Worm (Caenorhabditis elegans) whole organism, mixed stage, embryonic: ENCODE measurements around the gene F07C6.6.

Experiments used
- M03D4.4 ChIP-seq: sonication (generic microtip); optimal IDR thresholded peaks from 2 replicates; lab custom pipeline; 2017; ENCODE audit warnings: mild to moderate bottlenecking, missing genetic modification characterization, missing compliant biosample characterization
- bed-3 ChIP-seq: fragments of 200-800 bp; sonication (Bioruptor generic); optimal IDR thresholded peaks from 3 replicates; lab custom pipeline; 2018; ENCODE audit warnings: mild to moderate bottlenecking, missing genetic modification characterization, moderate library complexity, missing compliant biosample characterization
- blmp-1 ChIP-seq: fragments of 150-350 bp; optimal IDR thresholded peaks from 2 replicates; lab custom pipeline; 2014; ENCODE audit warnings: missing biosample characterization, missing genetic modification characterization
- ceh-39 ChIP-seq: fragments of 150-350 bp; optimal IDR thresholded peaks from 2 replicates; lab custom pipeline; 2014; ENCODE audit warnings: missing biosample characterization, missing genetic modification characterization
- ceh-43 ChIP-seq: fragments of 200-800 bp; sonication (Bioruptor generic); optimal IDR thresholded peaks from 2 replicates; lab custom pipeline; 2018; ENCODE audit warnings: mild to moderate bottlenecking, missing genetic modification characterization, moderate library complexity, missing compliant biosample characterization
- ceh-83 ChIP-seq: fragments of 200-800 bp; sonication (Bioruptor generic); optimal IDR thresholded peaks from 2 replicates; lab custom pipeline; 2018; ENCODE audit warnings: mild to moderate bottlenecking, missing genetic modification characterization, missing compliant biosample characterization
- ces-1 ChIP-seq: fragments of 150-350 bp; optimal IDR thresholded peaks from 2 replicates; lab custom pipeline; 2014; ENCODE audit warnings: missing biosample characterization, missing genetic modification reagents, missing genetic modification characterization
- cnd-1 ChIP-seq: fragments of 200-800 bp; sonication (Bioruptor generic); optimal IDR thresholded peaks from 2 replicates; lab custom pipeline; 2018; ENCODE audit warnings: mild to moderate bottlenecking, missing genetic modification characterization, missing compliant biosample characterization
- drap-1 ChIP-seq: fragments of 200-800 bp; sonication (Bioruptor generic); optimal IDR thresholded peaks from 3 replicates; lab custom pipeline; 2018; ENCODE audit warnings: mild to moderate bottlenecking, missing genetic modification characterization, missing compliant biosample characterization
- elt-1 ChIP-seq: sonication (generic microtip); optimal IDR thresholded peaks from 2 replicates; lab custom pipeline; 2017; ENCODE audit warnings: missing genetic modification characterization, mild to moderate bottlenecking, missing compliant biosample characterization, antibody characterized with exemption, moderate library complexity, borderline replicate concordance; ENCODE audit not compliant: insufficient read depth
- elt-3 ChIP-seq: fragments of 150-350 bp; optimal IDR thresholded peaks from 2 replicates; lab custom pipeline; 2014; ENCODE audit warnings: missing biosample characterization, missing genetic modification characterization
- flh-1 ChIP-seq: fragments of 200-800 bp; sonication (Bioruptor generic); optimal IDR thresholded peaks from 2 replicates; lab custom pipeline; 2018; ENCODE audit warnings: mild to moderate bottlenecking, missing genetic modification characterization, moderate library complexity, missing compliant biosample characterization
- hlh-1 ChIP-seq: fragments of 150-350 bp; optimal IDR thresholded peaks from 2 replicates; lab custom pipeline; 2014; ENCODE audit warnings: missing biosample characterization, missing genetic modification reagents, missing genetic modification characterization
- lin-13 ChIP-seq: fragments of 150-350 bp; optimal IDR thresholded peaks from 2 replicates; lab custom pipeline; 2014; ENCODE audit warnings: missing biosample characterization, missing genetic modification characterization
- lin-32 ChIP-seq: fragments of 200-800 bp; sonication (Bioruptor generic); optimal IDR thresholded peaks from 2 replicates; lab custom pipeline; 2018; ENCODE audit warnings: mild to moderate bottlenecking, missing genetic modification characterization, missing compliant biosample characterization
- lsy-2 ChIP-seq: fragments of 150-350 bp; optimal IDR thresholded peaks from 2 replicates; lab custom pipeline; 2014; ENCODE audit warnings: missing biosample characterization, missing genetic modification characterization
- mab-5 ChIP-seq: fragments of 150-350 bp; optimal IDR thresholded peaks from 2 replicates; lab custom pipeline; 2014; ENCODE audit warnings: missing biosample characterization, missing genetic modification characterization
- mep-1 ChIP-seq: fragments of 150-350 bp; optimal IDR thresholded peaks from 2 replicates; lab custom pipeline; 2017; ENCODE audit warnings: missing biosample characterization, missing genetic modification reagents, missing genetic modification characterization, inconsistent platforms
- mls-2 ChIP-seq: sonication (generic microtip); optimal IDR thresholded peaks from 2 replicates; lab custom pipeline; 2016; ENCODE audit warnings: mild to moderate bottlenecking, missing genetic modification characterization, moderate library complexity, missing compliant biosample characterization
- nhr-12 ChIP-seq: fragments of 150-350 bp; optimal IDR thresholded peaks from 2 replicates; lab custom pipeline; 2014; ENCODE audit warnings: missing biosample characterization, missing genetic modification characterization
- nhr-2 ChIP-seq: fragments of 150-350 bp; optimal IDR thresholded peaks from 2 replicates; lab custom pipeline; 2014; ENCODE audit warnings: missing biosample characterization, missing genetic modification characterization
- nhr-237 ChIP-seq: fragments of 150-350 bp; optimal IDR thresholded peaks from 2 replicates; lab custom pipeline; 2014; ENCODE audit warnings: missing biosample characterization, missing genetic modification characterization
- nhr-28 ChIP-seq: fragments of 150-350 bp; optimal IDR thresholded peaks from 2 replicates; lab custom pipeline; 2014; ENCODE audit warnings: missing biosample characterization, missing genetic modification characterization
- nhr-76 ChIP-seq: sonication (generic microtip); optimal IDR thresholded peaks from 2 replicates; lab custom pipeline; 2017; ENCODE audit warnings: missing biosample characterization, missing genetic modification characterization
- pha-4 ChIP-seq: fragments of 150-350 bp; optimal IDR thresholded peaks from 2 replicates; lab custom pipeline; 2018; ENCODE audit warnings: missing biosample characterization, missing genetic modification reagents, missing genetic modification characterization
- sem-2 ChIP-seq: fragments of 200-800 bp; sonication (Bioruptor generic); optimal IDR thresholded peaks from 2 replicates; lab custom pipeline; 2018; ENCODE audit warnings: mild to moderate bottlenecking, missing genetic modification characterization, missing compliant biosample characterization
- snpc-4 ChIP-seq: fragments of 150-350 bp; optimal IDR thresholded peaks from 2 replicates; lab custom pipeline; 2014; ENCODE audit warnings: missing biosample characterization, missing genetic modification characterization
- sptf-1 ChIP-seq: sonication (generic microtip); optimal IDR thresholded peaks from 2 replicates; lab custom pipeline; 2017; ENCODE audit warnings: mild to moderate bottlenecking, missing genetic modification characterization, moderate library complexity, missing compliant biosample characterization
- tbx-8 ChIP-seq: fragments of 200-800 bp; sonication (Bioruptor generic); optimal IDR thresholded peaks from 2 replicates; lab custom pipeline; 2018; ENCODE audit warnings: mild to moderate bottlenecking, missing genetic modification characterization, moderate library complexity, missing compliant biosample characterization
- unc-120 ChIP-seq: sonication (generic microtip); optimal IDR thresholded peaks from 2 replicates; lab custom pipeline; 2017; ENCODE audit warnings: missing genetic modification characterization, missing compliant biosample characterization; ENCODE audit not compliant: poor library complexity, severe bottlenecking
- unc-39 ChIP-seq: fragments of 150-350 bp; optimal IDR thresholded peaks from 2 replicates; lab custom pipeline; 2014; ENCODE audit warnings: missing biosample characterization, missing genetic modification characterization
- unc-62 ChIP-seq: fragments of 150-350 bp; optimal IDR thresholded peaks from 2 replicates; lab custom pipeline; 2014; ENCODE audit warnings: missing biosample characterization, missing genetic modification reagents, missing genetic modification characterization
- ztf-11 ChIP-seq: fragments of 150-350 bp; optimal IDR thresholded peaks from 2 replicates; lab custom pipeline; 2014; ENCODE audit warnings: missing biosample characterization, missing genetic modification characterization

The F07C6.6 gene

ce11 chrIV:12790871-12791270 is 1.7 kb upstream of the F07C6.6 start, which contains the start of gene F07C6.2:
Gene F07C6.2 (plus strand): TSS chrIV:12791171.
- TF ChIP-seq ceh-39 (tag; lab: Kevin White, UChicago) = no peak
- no peak for TF ChIP-seq elt-3 (tag; lab: Kevin White, UChicago)
- TF ChIP-seq hlh-1 = no peak
- no peak for TF ChIP-seq bed-3 (GFP tag; lab: Kevin White, UChicago)
- TF ChIP-seq ceh-43 (GFP tag; lab: Kevin White, UChicago) = no peak
- no peak for TF ChIP-seq lin-32
- no peak for TF ChIP-seq blmp-1 (tag; lab: Kevin White, UChicago)
- TF ChIP-seq nhr-2 = no peak
- no peak for TF ChIP-seq ces-1 (GFP tag; lab: Kevin White, UChicago)
- no peak for TF ChIP-seq nhr-76 (tag; lab: Kevin White, UChicago)
- no peak for TF ChIP-seq ztf-11 (tag; lab: Kevin White, UChicago)
- TF ChIP-seq M03D4.4 (tag; lab: Kevin White, UChicago) = no peak
- TF ChIP-seq drap-1 (GFP tag; lab: Kevin White, UChicago) = no peak
- no peak for TF ChIP-seq elt-1
- TF ChIP-seq lsy-2 (tag; lab: Kevin White, UChicago) = no peak
- TF ChIP-seq unc-120 (tag; lab: Kevin White, UChicago) = no peak
- TF ChIP-seq sptf-1 (tag; lab: Kevin White, UChicago) = no peak
- no peak for TF ChIP-seq sem-2 (GFP tag; lab: Kevin White, UChicago)

- no peak for TF ChIP-seq bed-3 (GFP tag; lab: Kevin White, UChicago)
- TF ChIP-seq mep-1 (tag; lab: Kevin White, UChicago) = no peak
- no peak for TF ChIP-seq unc-62 (GFP tag; lab: Kevin White, UChicago)
- no peak for TF ChIP-seq snpc-4 (tag; lab: Kevin White, UChicago)
- TF ChIP-seq ceh-39 (tag; lab: Kevin White, UChicago) = no peak
- TF ChIP-seq ceh-83 (GFP tag; lab: Kevin White, UChicago) = no peak
- TF ChIP-seq tbx-8 = no peak
- no peak for TF ChIP-seq elt-1
- TF ChIP-seq lin-32 = no peak
- TF ChIP-seq ceh-43 (GFP tag; lab: Kevin White, UChicago) = no peak
- no peak for TF ChIP-seq nhr-12 (tag; lab: Kevin White, UChicago)
- TF ChIP-seq unc-120 (tag; lab: Kevin White, UChicago) = no peak
- TF ChIP-seq ces-1 (GFP tag; lab: Kevin White, UChicago) = no peak
- no peak for TF ChIP-seq blmp-1 (tag; lab: Kevin White, UChicago)
- TF ChIP-seq nhr-237 = no peak
- no peak for TF ChIP-seq drap-1 (GFP tag; lab: Kevin White, UChicago)
- no peak for TF ChIP-seq unc-39 (tag; lab: Kevin White, UChicago)
- TF ChIP-seq M03D4.4 (tag; lab: Kevin White, UChicago) = no peak
Measured at ce11 chrIV:12793621-12794020, 1.0 kb downstream of the F07C6.6 start, which contains the start of gene pin-2. Gene pin-2 (plus strand): TSS chrIV:12793847.

- no peak for TF ChIP-seq ceh-83 (GFP tag; lab: Kevin White, UChicago)
- no peak for TF ChIP-seq elt-3 (tag; lab: Kevin White, UChicago)
- no peak for TF ChIP-seq unc-120 (tag; lab: Kevin White, UChicago)
- TF ChIP-seq bed-3 (GFP tag; lab: Kevin White, UChicago) = no peak
- no peak for TF ChIP-seq lsy-2 (tag; lab: Kevin White, UChicago)
- no peak for TF ChIP-seq snpc-4 (tag; lab: Kevin White, UChicago)
- no peak for TF ChIP-seq mls-2 (tag; lab: Kevin White, UChicago)
- no peak for TF ChIP-seq nhr-2
- no peak for TF ChIP-seq nhr-237
- TF ChIP-seq M03D4.4 (tag; lab: Kevin White, UChicago) = no peak
- no peak for TF ChIP-seq ces-1 (GFP tag; lab: Kevin White, UChicago)
- no peak for TF ChIP-seq lin-32
- no peak for TF ChIP-seq ceh-43 (GFP tag; lab: Kevin White, UChicago)
Measured at ce11 chrIV:12795371-12795936, 2.9 kb downstream of the F07C6.6 start.

- no peak for TF ChIP-seq lsy-2 (tag; lab: Kevin White, UChicago)
- no peak for TF ChIP-seq unc-120 (tag; lab: Kevin White, UChicago)
- no peak for TF ChIP-seq lin-13 (tag; lab: Kevin White, UChicago)
- TF ChIP-seq unc-62 (GFP tag; lab: Kevin White, UChicago) = no peak
- TF ChIP-seq nhr-12 (tag; lab: Kevin White, UChicago) = no peak
- TF ChIP-seq mab-5 (tag; lab: Kevin White, UChicago) = no peak
- TF ChIP-seq flh-1 (GFP tag; lab: Kevin White, UChicago) = no peak
- TF ChIP-seq cnd-1 (tag; lab: Kevin White, UChicago) = no peak
- no peak for TF ChIP-seq nhr-28 (tag; lab: Kevin White, UChicago)
- no peak for TF ChIP-seq elt-1
- no peak for TF ChIP-seq hlh-1
- TF ChIP-seq nhr-76 (tag; lab: Kevin White, UChicago) = no peak
- no peak for TF ChIP-seq ztf-11 (tag; lab: Kevin White, UChicago)
- no peak for TF ChIP-seq nhr-2
- TF ChIP-seq drap-1 (GFP tag; lab: Kevin White, UChicago) = no peak
- TF ChIP-seq sptf-1 (tag; lab: Kevin White, UChicago) = no peak
- TF ChIP-seq ceh-83 (GFP tag; lab: Kevin White, UChicago) = no peak
- TF ChIP-seq tbx-8 = no peak
- no peak for TF ChIP-seq ceh-39 (tag; lab: Kevin White, UChicago)
- no peak for TF ChIP-seq pha-4 (tag; lab: Kevin White, UChicago)
Measured at ce11 chrIV:12796811-12797210, 4.2 kb downstream of the F07C6.6 start.
